Fruit fly (Drosophila melanogaster): Measurements from ENCODE around the gene Sidpn.

The Sidpn gene

DNA sequence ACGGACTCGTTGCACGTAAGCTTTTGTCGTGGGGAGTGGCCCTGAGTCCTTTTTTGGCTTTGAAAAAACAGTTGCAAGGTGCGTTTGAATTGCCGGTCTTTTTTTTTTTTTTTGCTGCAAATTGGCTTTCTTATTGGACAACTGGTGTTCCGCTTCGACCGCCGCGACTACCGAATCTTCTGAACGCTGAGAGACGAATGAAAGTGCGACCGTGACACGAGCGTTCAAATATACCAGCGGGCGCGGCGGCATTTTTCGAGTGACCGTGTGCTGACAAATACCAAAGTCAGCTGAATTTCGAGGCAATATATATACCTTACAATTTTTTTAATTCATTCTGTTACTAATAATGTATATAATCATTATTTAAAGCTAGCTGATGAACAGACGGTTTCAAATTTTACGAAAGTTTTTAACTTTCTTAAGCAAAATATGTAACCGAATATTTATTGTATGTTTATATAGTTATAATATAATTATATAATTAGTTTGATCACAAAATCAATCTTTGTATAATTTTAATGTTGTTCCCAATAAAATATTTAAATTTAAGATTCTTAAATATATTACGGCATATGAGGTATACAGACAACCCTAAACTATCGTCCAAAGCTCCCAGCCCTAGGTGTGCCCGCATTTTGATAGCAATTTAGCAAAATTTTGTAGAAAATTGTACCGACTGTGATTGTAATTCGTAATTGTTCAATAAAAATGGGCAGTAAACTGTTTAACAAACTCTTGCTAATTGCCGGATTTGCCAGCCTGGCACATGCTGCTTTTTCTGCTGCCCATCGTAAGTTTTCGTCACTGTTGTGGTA is 40.2 kb upstream of the Sidpn start, which contains the start of the genes Swip-1 and EMC5 (continued):
- no peak for TF ChIP-seq CG11762 (GFP tag; optimal IDR thresholded peaks at IDR 0.05; ENCODE audit: insufficient read depth)
- peak; percentile 49 for TF ChIP-seq Hr4 (GFP tag; optimal IDR thresholded peaks at IDR 0.05)
- TF ChIP-seq CG3032 (tag; optimal IDR thresholded peaks at IDR 0.05), result peak; percentile 66
- peak in 1 of 2 experiments; percentile 58 for TF ChIP-seq salr (GFP tag; optimal IDR thresholded peaks at IDR 0.05)
- no peak for TF ChIP-seq Blimp-1 (GFP tag; optimal IDR thresholded peaks at IDR 0.05)
- peak; percentile 48 for TF ChIP-seq CG32006 (GFP tag; optimal IDR thresholded peaks at IDR 0.05)
- TF ChIP-seq CG34406 (GFP tag; optimal IDR thresholded peaks at IDR 0.05), result peak; percentile 48
- TF ChIP-seq Gug (GFP tag; IDR thresholded peaks at IDR 0.05), result no peak
- no peak for TF ChIP-seq CG8319 (GFP tag; optimal IDR thresholded peaks at IDR 0.05)
- TF ChIP-seq acj6 (GFP tag; optimal IDR thresholded peaks at IDR 0.05), result peak; percentile 35
- TF ChIP-seq cyc (GFP tag; optimal IDR thresholded peaks at IDR 0.05), result no peak
- no peak for TF ChIP-seq Lpt (GFP tag; optimal IDR thresholded peaks at IDR 0.05)
- TF ChIP-seq Ets21C (GFP tag; optimal IDR thresholded peaks at IDR 0.05), result no peak
- TF ChIP-seq Eip93F (GFP tag; optimal IDR thresholded peaks at IDR 0.05), result no peak
- TF ChIP-seq fkh (GFP tag; optimal IDR thresholded peaks at IDR 0.05), result no peak
- TF ChIP-seq net (GFP tag; optimal IDR thresholded peaks at IDR 0.05), result peak; percentile 20
- peak; percentile 26 for TF ChIP-seq lz (GFP tag; optimal IDR thresholded peaks at IDR 0.05)
- no peak for TF ChIP-seq svp (GFP tag)
- peak; percentile 13 for TF ChIP-seq Met (GFP tag; optimal IDR thresholded peaks at IDR 0.05)
- peak; percentile 38 for TF ChIP-seq Sox102F (GFP tag; optimal IDR thresholded peaks at IDR 0.05)
- no peak for TF ChIP-seq fd85E (GFP tag; optimal IDR thresholded peaks at IDR 0.05)
- TF ChIP-seq Sox14 (GFP tag; optimal IDR thresholded peaks at IDR 0.05), result peak; percentile 10
- no peak for TF ChIP-seq CG16779 (tag; optimal IDR thresholded peaks at IDR 0.05)
- peak; percentile 50 for TF ChIP-seq CG3919 (GFP tag; optimal IDR thresholded peaks at IDR 0.05)
- peak; percentile 20 for TF ChIP-seq achi (GFP tag; optimal IDR thresholded peaks at IDR 0.05)
- no peak for TF ChIP-seq CG15336 (GFP tag; IDR thresholded peaks at IDR 0.05)
- TF ChIP-seq dsx (GFP tag; optimal IDR thresholded peaks at IDR 0.05; ENCODE audit: poor library complexity, severe bottlenecking), result peak; percentile 16
- no peak for TF ChIP-seq CG1621 (tag; optimal IDR thresholded peaks at IDR 0.05)
- no peak for TF ChIP-seq CG11294 (GFP tag; IDR thresholded peaks at IDR 0.05)
- TF ChIP-seq CG6792 (GFP tag; optimal IDR thresholded peaks at IDR 0.05), result no peak

DNA sequence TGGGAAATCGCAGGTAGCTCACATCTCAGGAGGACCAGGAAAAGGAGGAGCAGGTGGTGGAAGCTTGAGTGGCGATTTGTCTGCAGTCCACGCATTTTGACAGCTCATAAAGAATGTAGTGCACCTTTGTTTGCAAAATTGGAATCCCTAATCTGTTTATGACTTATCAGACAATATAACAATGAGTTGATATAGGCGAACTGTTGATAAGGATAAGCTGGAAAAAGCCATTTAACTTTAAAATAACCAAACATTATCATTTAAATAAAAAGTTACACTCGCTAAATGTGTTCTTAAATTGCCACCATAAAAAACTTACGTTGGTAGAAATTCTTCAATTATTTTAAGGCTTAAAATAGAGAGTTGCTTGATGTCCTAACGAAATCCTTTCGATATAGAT is 37.4 kb upstream of the Sidpn start, which contains the start of gene CG15170:
CG15170 (minus strand) TSS at position 101 of the 400 bp plus-strand sequence.
- no peak for TF ChIP-seq CG6163 (GFP tag; IDR thresholded peaks at IDR 0.05)
- no peak for TF ChIP-seq Ets96B (tag; optimal IDR thresholded peaks at IDR 0.05)
- no peak for TF ChIP-seq CG8632 (GFP tag; optimal IDR thresholded peaks at IDR 0.05)
- TF ChIP-seq cyc (GFP tag; optimal IDR thresholded peaks at IDR 0.05), result no peak
- no peak for TF ChIP-seq CG3032 (tag; optimal IDR thresholded peaks at IDR 0.05)
- no peak for TF ChIP-seq Met (GFP tag; optimal IDR thresholded peaks at IDR 0.05)
- no peak for TF ChIP-seq CG1621 (tag; optimal IDR thresholded peaks at IDR 0.05)
- TF ChIP-seq Hr38 (GFP tag; optimal IDR thresholded peaks at IDR 0.05), result no peak
- TF ChIP-seq CG31627 (GFP tag; optimal IDR thresholded peaks at IDR 0.05), result no peak
- no peak for TF ChIP-seq CG16779 (tag; optimal IDR thresholded peaks at IDR 0.05)
- no peak for TF ChIP-seq Blimp-1 (GFP tag; optimal IDR thresholded peaks at IDR 0.05)
- no peak for TF ChIP-seq dac (GFP tag; optimal IDR thresholded peaks at IDR 0.05)
- TF ChIP-seq Lpt (GFP tag; optimal IDR thresholded peaks at IDR 0.05), result no peak

- no peak for TF ChIP-seq Ets21C (GFP tag; optimal IDR thresholded peaks at IDR 0.05)
- no peak for TF ChIP-seq acj6 (GFP tag; optimal IDR thresholded peaks at IDR 0.05)
- TF ChIP-seq ss (GFP tag; optimal IDR thresholded peaks at IDR 0.05), result no peak
These were observed 36.8 kb upstream of the Sidpn start, which contains the start of gene CG15169 for dm6 chr2L:18990720-18991119. CG15169 (plus strand) TSS chr2L:18991020.

All from whole organism, prepupa.